Worm (Caenorhabditis elegans): Measurements from ENCODE around the gene nfx-1.

- TF ChIP-seq efl-1 (optimal IDR thresholded peaks at IDR 0.05) = no peak
- peak in 1 of 2 experiments; percentile 25 for TF ChIP-seq efl-1 (GFP tag; optimal IDR thresholded peaks at IDR 0.05 in 1 of 2)
- TF ChIP-seq nhr-47 (tag; optimal IDR thresholded peaks at IDR 0.05) = no peak
- no peak for TF ChIP-seq vab-15 (tag; optimal IDR thresholded peaks at IDR 0.05)
- TF ChIP-seq unc-62 (GFP tag; optimal IDR thresholded peaks at IDR 0.05) = no peak
These were observed 43.9 kb upstream of the nfx-1 start, which contains the start of gene C56G2.4 for ce11 chrIII:6331211-6331782.
